Worm (Caenorhabditis elegans) whole organism, mixed stage, embryonic: ENCODE data around the gene sqv-7.

Source experiments
- ceh-83 ChIP-seq: fragments of 200-800 bp; sonication (Bioruptor generic); optimal IDR thresholded peaks from 2 replicates; lab custom pipeline; 2018; ENCODE audit warnings: mild to moderate bottlenecking, missing genetic modification characterization, missing compliant biosample characterization
- elt-3 ChIP-seq: fragments of 150-350 bp; optimal IDR thresholded peaks from 2 replicates; lab custom pipeline; 2014; ENCODE audit warnings: missing biosample characterization, missing genetic modification characterization
- lin-13 ChIP-seq: fragments of 150-350 bp; optimal IDR thresholded peaks from 2 replicates; lab custom pipeline; 2014; ENCODE audit warnings: missing biosample characterization, missing genetic modification characterization
- mab-5 ChIP-seq: fragments of 150-350 bp; optimal IDR thresholded peaks from 2 replicates; lab custom pipeline; 2014; ENCODE audit warnings: missing biosample characterization, missing genetic modification characterization
- mep-1 ChIP-seq: fragments of 150-350 bp; optimal IDR thresholded peaks from 2 replicates; lab custom pipeline; 2017; ENCODE audit warnings: missing biosample characterization, missing genetic modification reagents, missing genetic modification characterization, inconsistent platforms

- TF ChIP-seq elt-3 (no peak), ceh-83 (GFP tag; lab: Kevin White, UChicago) (no peak), mep-1 (tag; lab: Kevin White, UChicago) (no peak), lin-13 (no peak), mab-5 (tag; lab: Kevin White, UChicago) (no peak)
These were observed 49.2 kb upstream of the sqv-7 start, which contains the start of gene acs-6 for ce11 chrII:7061730-7062129.
